Worm (Caenorhabditis elegans): ENCODE data around the gene lgc-37.

Gene lgc-37

DNA sequence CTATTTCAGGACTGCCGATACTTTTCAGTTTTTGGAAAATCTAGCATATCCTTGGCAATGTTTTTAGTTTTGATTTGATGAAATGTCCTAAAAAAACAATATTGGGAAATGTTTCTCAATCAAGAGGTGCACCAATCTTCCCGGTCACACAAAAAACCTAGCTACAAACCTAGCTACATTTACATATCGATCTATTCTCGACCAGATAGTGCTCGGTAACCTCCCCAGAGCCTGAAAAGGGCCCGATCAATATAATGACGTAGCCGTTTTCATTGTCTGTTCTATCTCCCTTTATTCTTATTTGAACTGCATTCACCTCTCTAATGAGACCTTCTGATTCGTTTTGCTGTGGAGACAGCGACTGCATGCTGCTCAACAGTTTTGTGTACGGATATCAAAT is 22.8 kb downstream of the lgc-37 start, which contains the start of gene BE10.3:
Gene BE10.3 (plus strand): TSS at position 301 of the 400 bp plus-strand sequence.
- TF ChIP-seq R02D3.7 (tag; optimal IDR thresholded peaks at IDR 0.05) = no peak
- no peak for TF ChIP-seq mdl-1 (tag; optimal IDR thresholded peaks at IDR 0.05)
- no peak for TF ChIP-seq F13H6.1 (tag; optimal IDR thresholded peaks at IDR 0.05)
- TF ChIP-seq lin-39 (tag; optimal IDR thresholded peaks at IDR 0.05) = no peak
- no peak for TF ChIP-seq nhr-21 (tag; optimal IDR thresholded peaks at IDR 0.05)
- no peak for TF ChIP-seq blmp-1 (tag; optimal IDR thresholded peaks at IDR 0.05; ENCODE audit: insufficient read depth)
- no peak for TF ChIP-seq alr-1 (tag; optimal IDR thresholded peaks at IDR 0.05)
- no peak for TF ChIP-seq ama-1 (optimal IDR thresholded peaks at IDR 0.05)
- TF ChIP-seq gmeb-1 (tag; optimal IDR thresholded peaks at IDR 0.05) = no peak
- no peak for TF ChIP-seq sma-3 (GFP tag; optimal IDR thresholded peaks at IDR 0.05)
- no peak for TF ChIP-seq unc-39 (tag; optimal IDR thresholded peaks at IDR 0.05)
- TF ChIP-seq nhr-12 (tag; optimal IDR thresholded peaks at IDR 0.05) = no peak
- TF ChIP-seq snpc-4 (tag; optimal IDR thresholded peaks at IDR 0.05) = no peak
- TF ChIP-seq ceh-16 (tag; optimal IDR thresholded peaks at IDR 0.05) = no peak
- no peak for TF ChIP-seq lsy-2 (tag; optimal IDR thresholded peaks at IDR 0.05)
- TF ChIP-seq unc-62 (GFP tag; optimal IDR thresholded peaks at IDR 0.05) = no peak
- TF ChIP-seq elt-3 (tag; optimal IDR thresholded peaks at IDR 0.05) = no peak

DNA sequence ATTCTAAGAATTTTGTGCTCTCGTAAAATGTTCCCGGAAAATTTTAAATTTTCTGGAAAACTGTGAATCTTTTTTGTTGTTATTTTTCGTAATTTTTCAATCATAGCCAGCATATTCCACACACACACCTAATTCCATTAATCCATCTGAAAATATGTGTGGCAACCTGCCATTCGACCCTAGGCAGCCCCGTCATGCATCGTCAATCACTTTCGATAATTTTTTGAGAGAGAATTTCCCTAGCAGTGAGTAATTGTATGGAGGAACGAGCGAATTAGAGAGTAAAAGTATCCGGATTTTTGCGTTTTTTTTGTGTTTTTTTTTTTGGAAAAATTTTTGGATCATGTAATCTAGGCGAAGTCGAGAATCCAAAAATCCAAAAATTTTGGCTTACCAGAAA is 28.2 kb downstream of the lgc-37 start, which contains the start of gene BE10.4:
Gene BE10.4 (plus strand): TSS at position 301 of the 400 bp plus-strand sequence.
- TF ChIP-seq crh-2 (tag; optimal IDR thresholded peaks at IDR 0.05) = no peak
- TF ChIP-seq nhr-25 (tag; optimal IDR thresholded peaks at IDR 0.05) = no peak

DNA sequence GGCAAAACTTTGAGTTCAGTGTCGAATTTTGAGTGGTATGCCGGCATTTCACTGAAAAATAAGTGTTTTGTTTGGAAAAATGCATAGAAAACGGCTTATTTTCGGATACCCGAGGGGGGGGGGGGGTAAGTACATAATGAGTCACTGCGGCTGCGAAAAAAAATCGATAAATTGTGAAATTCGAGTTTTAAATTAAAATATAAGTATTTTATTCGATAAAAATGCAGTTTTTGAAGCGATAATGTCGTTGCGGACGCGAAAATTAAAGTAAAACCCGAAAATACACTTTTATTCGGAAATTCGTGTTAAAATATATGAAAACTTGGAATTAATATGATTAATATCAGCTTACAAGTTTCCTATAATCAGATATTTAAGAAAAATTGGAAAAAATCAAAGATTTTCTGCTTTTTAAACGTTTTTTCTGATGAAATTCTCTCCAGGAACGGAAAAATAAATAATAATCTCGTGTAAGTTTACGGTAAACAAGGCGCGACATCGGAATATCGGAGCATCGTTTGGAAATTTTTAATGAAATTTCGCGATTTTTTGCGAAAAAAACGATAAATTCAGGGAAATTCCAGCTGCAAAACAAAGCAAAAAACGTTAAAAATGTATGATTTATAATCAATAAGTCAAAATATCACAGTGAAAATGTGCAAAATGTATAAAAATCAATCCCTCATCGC is 33.2 kb downstream of the lgc-37 start, which contains the start of gene arx-5:
Gene arx-5 (minus strand): TSS at position 51 of the 689 bp plus-strand sequence.
- TF ChIP-seq aly-2 (tag; optimal IDR thresholded peaks at IDR 0.05) (no peak), R02D3.7 (tag; optimal IDR thresholded peaks at IDR 0.05) (peak; percentile 86), mab-5 (tag; optimal IDR thresholded peaks at IDR 0.05) (no peak), dmd-4 (tag; optimal IDR thresholded peaks at IDR 0.05) (no peak), nhr-12 (tag; optimal IDR thresholded peaks at IDR 0.05) (no peak), fos-1 (tag; optimal IDR thresholded peaks at IDR 0.05) (no peak), unc-62 (GFP tag; optimal IDR thresholded peaks at IDR 0.05) (no peak), nhr-77 (tag; optimal IDR thresholded peaks at IDR 0.05) (no peak), ama-1 (optimal IDR thresholded peaks at IDR 0.05) (peak; percentile 11), C34F6.9 (tag; optimal IDR thresholded peaks at IDR 0.05) (peak; percentile 33), nhr-10 (tag; optimal IDR thresholded peaks at IDR 0.05) (no peak), peb-1 (tag; optimal IDR thresholded peaks at IDR 0.05) (no peak), elt-1 (tag; optimal IDR thresholded peaks at IDR 0.05) (no peak), snpc-4 (tag; optimal IDR thresholded peaks at IDR 0.05) (no peak), egl-27 (tag; optimal IDR thresholded peaks at IDR 0.05) (no peak), unc-55 (GFP tag; optimal IDR thresholded peaks at IDR 0.05) (peak; percentile 32), alr-1 (tag; optimal IDR thresholded peaks at IDR 0.05) (no peak), nhr-129 (tag; optimal IDR thresholded peaks at IDR 0.05) (no peak), unc-39 (tag; optimal IDR thresholded peaks at IDR 0.05) (no peak), skn-1 (tag; optimal IDR thresholded peaks at IDR 0.05) (no peak), lin-13 (GFP tag; optimal IDR thresholded peaks at IDR 0.05) (no peak), ceh-82 (tag; optimal IDR thresholded peaks at IDR 0.05) (no peak), sma-3 (GFP tag; optimal IDR thresholded peaks at IDR 0.05) (no peak), ZK546.5 (tag; optimal IDR thresholded peaks at IDR 0.05) (no peak), nhr-237 (tag; optimal IDR thresholded peaks at IDR 0.05) (no peak), mdl-1 (tag; optimal IDR thresholded peaks at IDR 0.05) (no peak), ztf-11 (tag; optimal IDR thresholded peaks at IDR 0.05) (no peak), gmeb-1 (tag; optimal IDR thresholded peaks at IDR 0.05) (peak; percentile 31), lsy-2 (tag; optimal IDR thresholded peaks at IDR 0.05) (peak; percentile 19 to 44), sem-4 (tag; optimal IDR thresholded peaks at IDR 0.05) (peak; percentile 4)

DNA sequence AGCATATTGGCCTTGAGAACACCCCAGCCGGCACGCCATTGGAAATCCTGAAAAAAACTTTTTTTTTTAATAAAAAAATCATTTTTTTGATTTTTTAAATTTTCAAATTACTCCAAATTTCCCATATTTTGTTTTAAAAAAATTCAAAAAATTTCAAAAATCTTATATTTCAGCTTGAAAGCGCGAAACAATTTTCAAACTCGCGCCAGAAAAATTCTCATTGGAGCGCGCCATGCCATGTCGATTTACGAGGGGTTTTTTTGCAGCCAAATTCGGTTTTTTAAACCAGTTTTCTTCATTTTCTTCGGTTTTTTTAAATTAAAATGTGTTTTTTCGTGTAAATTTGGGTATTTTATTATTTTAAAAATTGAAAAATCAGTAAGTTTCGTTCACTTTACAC is 34.2 kb downstream of the lgc-37 start:
- TF ChIP-seq mbf-1 (tag; optimal IDR thresholded peaks at IDR 0.05) (no peak), ztf-11 (tag; optimal IDR thresholded peaks at IDR 0.05) (no peak), alr-1 (tag; optimal IDR thresholded peaks at IDR 0.05) (no peak)
